Worm (Caenorhabditis elegans) whole organism, L1 larva: Measurements from ENCODE around the gene ragc-1.

Source experiments
- C04F5.9 ChIP-seq: sonication (generic microtip); optimal IDR thresholded peaks from 2 replicates; lab custom pipeline; 2016; ENCODE audit warnings: missing genetic modification characterization, missing compliant biosample characterization
- C16A3.4 ChIP-seq: fragments of 150-350 bp; optimal IDR thresholded peaks from 2 replicates; lab custom pipeline; 2014; ENCODE audit warnings: missing biosample characterization, missing genetic modification characterization
- Y116A8C.19 ChIP-seq: sonication (generic microtip); optimal IDR thresholded peaks from 2 replicates; lab custom pipeline; 2016; ENCODE audit warnings: missing compliant biosample characterization, missing genetic modification characterization, borderline replicate concordance
- alr-1 ChIP-seq: fragments of 200-800 bp; sonication (Bioruptor generic); optimal IDR thresholded peaks from 2 replicates; lab custom pipeline; 2018; ENCODE audit warnings: borderline replicate concordance, mild to moderate bottlenecking, missing genetic modification characterization, missing compliant biosample characterization
- aly-2 ChIP-seq: fragments of 150-350 bp; optimal IDR thresholded peaks from 2 replicates; lab custom pipeline; 2014; ENCODE audit warnings: missing biosample characterization, missing genetic modification characterization
- ceh-82 ChIP-seq, 3 experiments: fragments of 150-350 bp in 1 of 3; sonication (generic microtip) in 2 of 3; optimal IDR thresholded peaks; 2 replicates each; lab custom pipeline; 2014 to 2017; ENCODE audit warnings: missing biosample characterization in 3 of 3, missing genetic modification characterization in 3 of 3
- ceh-90 ChIP-seq: sonication (generic microtip); optimal IDR thresholded peaks from 2 replicates; lab custom pipeline; 2016; ENCODE audit warnings: missing genetic modification characterization, missing compliant biosample characterization
- ces-1 ChIP-seq: fragments of 150-350 bp; optimal IDR thresholded peaks from 2 replicates; lab custom pipeline; 2014; ENCODE audit warnings: missing biosample characterization, missing genetic modification reagents, missing genetic modification characterization
- dpl-1 ChIP-seq, 3 experiments: fragments of 150-350 bp in 2 of 3; sonication (generic microtip) in 1 of 3; optimal IDR thresholded peaks; 2 replicates each; lab custom pipeline; 2014 to 2017; ENCODE audit warnings: missing biosample characterization in 3 of 3, missing genetic modification characterization in 3 of 3, missing genetic modification reagents in 3 of 3
- efl-1 ChIP-seq, 4 experiments: fragments of 150-350 bp; optimal IDR thresholded peaks in 3 of 4; peaks in 1 of 4; 1 replicate in 1 of 4; 2 replicates in 3 of 4; lab custom pipeline; 2014; ENCODE audit warnings: missing biosample characterization in 2 of 4, missing genetic modification characterization in 2 of 4, missing genetic modification reagents in 2 of 4
- efl-3 ChIP-seq: fragments of 200-800 bp; sonication (Bioruptor generic); optimal IDR thresholded peaks from 2 replicates; lab custom pipeline; 2018; ENCODE audit warnings: mild to moderate bottlenecking, missing genetic modification characterization, missing compliant biosample characterization
- egl-13 ChIP-seq: sonication (generic microtip); optimal IDR thresholded peaks from 2 replicates; lab custom pipeline; 2016; ENCODE audit warnings: missing genotype, missing genetic modification reagents, missing genetic modification characterization, missing compliant biosample characterization
- egl-27 ChIP-seq, 2 experiments: fragments of 150-350 bp in 1 of 2; sonication (generic microtip); optimal IDR thresholded peaks; 3 replicates each; lab custom pipeline; 2017 to 2018; ENCODE audit warnings: missing biosample characterization in 2 of 2, missing genetic modification characterization in 2 of 2, missing genetic modification reagents in 2 of 2
- elt-2 ChIP-seq: sonication (generic microtip); optimal IDR thresholded peaks from 2 replicates; lab custom pipeline; 2016; ENCODE audit warnings: missing genetic modification characterization, mild to moderate bottlenecking, inconsistent platforms, missing compliant biosample characterization, missing genetic modification reagents
- ets-5 ChIP-seq: fragments of 200-800 bp; sonication (Bioruptor generic); IDR thresholded peaks from 2 replicates; pipeline ENCODE4 v1.3.6; 2022; ENCODE audit warnings: missing genetic modification characterization, missing compliant biosample characterization
- fkh-10 ChIP-seq: sonication (generic microtip); optimal IDR thresholded peaks from 2 replicates; lab custom pipeline; 2017; ENCODE audit warnings: missing biosample characterization, missing genetic modification reagents, missing genetic modification characterization
- fkh-4 ChIP-seq: sonication (generic microtip); optimal IDR thresholded peaks from 2 replicates; lab custom pipeline; 2016; ENCODE audit warnings: missing compliant biosample characterization, missing genetic modification characterization, borderline replicate concordance
- fkh-8 ChIP-seq: sonication (generic microtip); optimal IDR thresholded peaks from 2 replicates; lab custom pipeline; 2016; ENCODE audit warnings: mild to moderate bottlenecking, missing genetic modification characterization, missing compliant biosample characterization
- fos-1 ChIP-seq: fragments of 150-350 bp; optimal IDR thresholded peaks from 2 replicates; lab custom pipeline; 2014; ENCODE audit warnings: missing biosample characterization, missing genetic modification characterization
- grh-1 ChIP-seq: fragments of 200-800 bp; sonication (Bioruptor generic); IDR thresholded peaks from 2 replicates; pipeline ENCODE4 v1.3.6; 2022; ENCODE audit warnings: missing genetic modification reagents, missing genetic modification characterization, missing compliant biosample characterization
- hlh-17 ChIP-seq: fragments of 200-800 bp; sonication (Bioruptor generic); optimal IDR thresholded peaks from 2 replicates; lab custom pipeline; 2018; ENCODE audit warnings: missing genetic modification characterization, mild to moderate bottlenecking, missing compliant biosample characterization, moderate library complexity, borderline replicate concordance
- irx-1 ChIP-seq: sonication (generic microtip); optimal IDR thresholded peaks from 2 replicates; lab custom pipeline; 2016; ENCODE audit warnings: missing genetic modification characterization, missing compliant biosample characterization
- lin-13 ChIP-seq: fragments of 150-350 bp; optimal IDR thresholded peaks from 2 replicates; lab custom pipeline; 2014; ENCODE audit warnings: missing biosample characterization, missing genetic modification reagents, missing genetic modification characterization
- lin-14 ChIP-seq: fragments of 200-800 bp; sonication (Bioruptor generic); optimal IDR thresholded peaks from 2 replicates; lab custom pipeline; 2018; ENCODE audit warnings: mild to moderate bottlenecking, missing genetic modification characterization, moderate library complexity, missing compliant biosample characterization
- lin-15B ChIP-seq: fragments of 150-350 bp; sonication (generic microtip); optimal IDR thresholded peaks from 3 replicates; lab custom pipeline; 2014; ENCODE audit warnings: missing biosample characterization, missing genetic modification characterization
- lin-39 ChIP-seq: fragments of 150-350 bp; optimal IDR thresholded peaks from 2 replicates; lab custom pipeline; 2014; ENCODE audit warnings: missing biosample characterization, missing genetic modification reagents, missing genetic modification characterization
- lir-3 ChIP-seq: sonication (generic microtip); optimal IDR thresholded peaks from 2 replicates; lab custom pipeline; 2016; ENCODE audit warnings: mild to moderate bottlenecking, missing genetic modification characterization, moderate library complexity, missing compliant biosample characterization; ENCODE audit not compliant: poor library complexity
- mdl-1 ChIP-seq, 2 experiments: fragments of 150-350 bp; optimal IDR thresholded peaks; 2 replicates each; lab custom pipeline; 2014 to 2017; ENCODE audit warnings: missing biosample characterization in 2 of 2, missing genetic modification characterization in 2 of 2, inconsistent platforms in 1 of 2
- mef-2 ChIP-seq: fragments of 150-350 bp; optimal IDR thresholded peaks from 2 replicates; lab custom pipeline; 2014; ENCODE audit warnings: missing biosample characterization, missing genetic modification characterization
- mep-1 ChIP-seq: fragments of 150-350 bp; optimal IDR thresholded peaks from 2 replicates; lab custom pipeline; 2014; ENCODE audit warnings: missing biosample characterization, missing genetic modification characterization
- nhr-12 ChIP-seq: sonication (generic microtip); optimal IDR thresholded peaks from 2 replicates; lab custom pipeline; 2017; ENCODE audit warnings: missing biosample characterization, missing genetic modification characterization
- nhr-20 ChIP-seq: sonication (generic microtip); optimal IDR thresholded peaks from 2 replicates; lab custom pipeline; 2016; ENCODE audit warnings: mild to moderate bottlenecking, missing genetic modification characterization, missing compliant biosample characterization
- nhr-237 ChIP-seq: fragments of 150-350 bp; optimal IDR thresholded peaks from 2 replicates; lab custom pipeline; 2014; ENCODE audit warnings: missing biosample characterization, missing genetic modification characterization
- nhr-47 ChIP-seq: sonication (generic microtip); optimal IDR thresholded peaks from 2 replicates; lab custom pipeline; 2016; ENCODE audit warnings: mild to moderate bottlenecking, missing genetic modification characterization, moderate library complexity, missing compliant biosample characterization
- nhr-71 ChIP-seq: sonication (generic microtip); optimal IDR thresholded peaks from 2 replicates; lab custom pipeline; 2016; ENCODE audit warnings: mild to moderate bottlenecking, missing genetic modification characterization, moderate library complexity, missing compliant biosample characterization
- nhr-77 ChIP-seq: fragments of 150-350 bp; optimal IDR thresholded peaks from 2 replicates; lab custom pipeline; 2014; ENCODE audit warnings: missing biosample characterization, missing genetic modification characterization
- nhr-84 ChIP-seq: sonication (generic microtip); optimal IDR thresholded peaks from 2 replicates; lab custom pipeline; 2017; ENCODE audit warnings: missing biosample characterization, missing genetic modification characterization
- nhr-85 ChIP-seq: sonication (generic microtip); peaks from one replicate; lab custom pipeline; 2016; ENCODE audit warnings: missing genetic modification characterization, inconsistent platforms, missing compliant biosample characterization
- pax-3 ChIP-seq: fragments of 200-800 bp; sonication (Bioruptor generic); optimal IDR thresholded peaks from 2 replicates; lab custom pipeline; 2018; ENCODE audit warnings: mild to moderate bottlenecking, missing genetic modification characterization, moderate library complexity, missing compliant biosample characterization
- pqm-1 ChIP-seq: sonication (generic microtip); optimal IDR thresholded peaks from 3 replicates; lab custom pipeline; 2017; ENCODE audit warnings: missing biosample characterization, missing genetic modification characterization
- snu-23 ChIP-seq: sonication (generic microtip); optimal IDR thresholded peaks from 2 replicates; lab custom pipeline; 2016; ENCODE audit warnings: missing genetic modification characterization, missing compliant biosample characterization
- sox-4 ChIP-seq: sonication (generic microtip); optimal IDR thresholded peaks from 2 replicates; lab custom pipeline; 2016; ENCODE audit warnings: missing genetic modification characterization, missing compliant biosample characterization
- tlp-1 ChIP-seq: fragments of 150-350 bp; optimal IDR thresholded peaks from 2 replicates; lab custom pipeline; 2014; ENCODE audit warnings: missing biosample characterization, missing genetic modification characterization
- unc-130 ChIP-seq: fragments of 150-350 bp; optimal IDR thresholded peaks from 2 replicates; lab custom pipeline; 2017; ENCODE audit warnings: missing biosample characterization, missing genetic modification characterization, inconsistent platforms
- ztf-11 ChIP-seq, 2 experiments: sonication (generic microtip); optimal IDR thresholded peaks; 2 replicates each; lab custom pipeline; 2016 to 2017; ENCODE audit warnings: missing genetic modification characterization in 2 of 2, missing biosample characterization in 1 of 2, missing compliant biosample characterization in 1 of 2
- ztf-4 ChIP-seq: fragments of 150-350 bp; optimal IDR thresholded peaks from 2 replicates; lab custom pipeline; 2014; ENCODE audit warnings: missing biosample characterization, missing genetic modification characterization

ragc-1 gene

DNA sequence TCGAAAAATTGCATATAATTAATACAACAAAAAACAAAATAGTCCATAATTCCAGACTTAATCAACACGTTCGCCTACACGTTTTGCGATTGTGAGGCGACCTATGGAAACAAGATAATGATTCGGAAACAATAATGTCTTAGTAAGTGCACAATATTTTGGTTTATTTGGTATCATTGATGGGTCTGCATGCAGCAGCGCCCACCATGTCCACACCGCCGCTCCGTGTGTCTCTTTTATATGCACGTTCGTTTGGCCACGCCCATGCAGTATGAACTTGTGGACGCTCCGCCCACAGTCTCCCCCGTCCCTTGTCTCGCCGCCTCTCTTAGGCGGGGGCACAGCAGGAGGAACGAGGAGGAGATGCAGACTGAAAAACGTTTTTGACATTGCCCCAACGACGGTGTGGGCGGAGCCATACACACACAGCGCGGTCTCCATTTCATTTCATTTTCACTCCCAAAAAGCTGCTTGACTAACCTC, 10.5 kb downstream of the ragc-1 start, which contains the start of gene mig-38 (continued):
- TF ChIP-seq efl-1 (optimal IDR thresholded peaks at IDR 0.05; lab: Kevin White, UChicago), result peak in 1 of 2 experiments; percentile 24
- TF ChIP-seq efl-1 (GFP tag; optimal IDR thresholded peaks at IDR 0.05 in 1 of 2; lab: Kevin White, UChicago), result no peak
- TF ChIP-seq ztf-11 (tag; optimal IDR thresholded peaks at IDR 0.05; lab: Kevin White, UChicago), result peak in 1 of 2 experiments; percentile 14
- TF ChIP-seq, all 84 proteins: peak for 36

DNA sequence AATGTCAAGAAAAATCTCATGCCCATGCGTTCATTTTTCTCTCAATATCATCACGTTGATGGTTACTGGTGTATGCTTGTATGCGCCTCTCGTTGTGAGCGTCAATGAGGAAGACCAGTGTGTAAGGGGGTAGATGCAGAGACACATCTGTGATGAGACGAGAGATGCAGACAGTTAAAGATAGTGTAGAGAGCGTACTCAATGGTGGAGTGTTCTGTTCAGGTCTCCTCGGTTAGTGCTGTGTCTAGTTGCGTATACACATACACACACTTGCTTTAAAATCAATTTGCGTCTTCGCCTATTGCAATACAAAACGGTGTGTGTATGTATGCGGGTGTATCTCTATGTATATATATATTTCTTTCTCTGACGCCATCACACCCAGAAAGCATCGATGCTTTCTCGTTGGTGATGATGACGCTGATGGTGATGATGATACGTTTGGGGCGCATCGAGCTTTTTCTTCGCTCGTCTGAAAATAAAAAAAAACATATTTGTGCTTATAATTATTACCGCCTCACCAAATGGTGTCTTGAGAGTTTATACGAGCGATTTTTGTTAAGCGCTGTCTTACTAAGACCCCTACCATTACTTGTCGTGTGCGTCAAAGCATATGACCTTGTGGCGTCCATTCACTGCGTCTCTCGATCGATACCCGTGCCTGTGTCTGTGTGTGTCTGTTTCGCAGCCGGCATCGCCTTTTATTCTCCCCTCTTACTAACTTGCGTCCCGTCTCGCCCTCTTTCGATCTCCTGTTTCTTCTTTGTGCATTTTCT, 11.1 kb downstream of the ragc-1 start, which contains the start of gene F40F11.3:
Gene F40F11.3 (minus strand): TSS at position 589 of the 776 bp plus-strand sequence.
- TF ChIP-seq lin-15B (tag; lab: Kevin White, UChicago) (peak; percentile 23), nhr-237 (tag; lab: Kevin White, UChicago) (peak; percentile 85), ces-1 (GFP tag; lab: Kevin White, UChicago) (peak; percentile 37), grh-1 (peak; percentile 46), nhr-85 (tag; lab: Kevin White, UChicago) (peak; percentile 94), nhr-84 (no peak), dpl-1 (GFP tag; optimal IDR thresholded peaks at IDR 0.05; lab: Kevin White, UChicago) (peak; percentile 51 to 60 (median 57)), mep-1 (tag; lab: Kevin White, UChicago) (peak; percentile 86), C04F5.9 (tag; lab: Kevin White, UChicago) (peak; percentile 61), mdl-1 (tag; optimal IDR thresholded peaks at IDR 0.05; lab: Kevin White, UChicago) (peak in 1 of 2 experiments; percentile 92), lir-3 (tag; lab: Kevin White, UChicago) (peak; percentile 83), ceh-82 (tag; optimal IDR thresholded peaks at IDR 0.05; lab: Kevin White, UChicago) (peak; percentile 65 to 91 (median 78)), lin-13 (GFP tag; lab: Kevin White, UChicago) (peak; percentile 68), tlp-1 (tag; lab: Kevin White, UChicago) (no peak), lin-14 (peak; percentile 97), nhr-71 (tag; lab: Kevin White, UChicago) (peak; percentile 92), hlh-17 (GFP tag; lab: Kevin White, UChicago) (no peak), sox-4 (peak; percentile 66), nhr-47 (peak; percentile 87), pax-3 (peak; percentile 73), mef-2 (peak; percentile 6), ztf-4 (tag; lab: Kevin White, UChicago) (peak; percentile 96), aly-2 (tag; lab: Kevin White, UChicago) (peak; percentile 56), pqm-1 (peak; percentile 33), alr-1 (tag; lab: Kevin White, UChicago) (no peak), egl-13 (peak; percentile 83), fkh-8 (peak; percentile 86), snu-23 (GFP tag; lab: Kevin White, UChicago) (peak; percentile 96), elt-2 (peak; percentile 49), ceh-90 (tag; lab: Kevin White, UChicago) (no peak), efl-3 (GFP tag; lab: Kevin White, UChicago) (no peak), ets-5 (GFP tag; lab: Robert Waterston, UW) (no peak), ztf-11 (tag; optimal IDR thresholded peaks at IDR 0.05; lab: Kevin White, UChicago) (peak in 1 of 2 experiments; percentile 67), C16A3.4 (tag; lab: Kevin White, UChicago) (peak; percentile 89), nhr-77 (tag; lab: Kevin White, UChicago) (peak; percentile 78), Y116A8C.19 (tag; lab: Kevin White, UChicago) (no peak), efl-1 (optimal IDR thresholded peaks at IDR 0.05; lab: Kevin White, UChicago) (peak; percentile 83 to 93), efl-1 (GFP tag; optimal IDR thresholded peaks at IDR 0.05 in 1 of 2; lab: Kevin White, UChicago) (peak; percentile 45 to 97), fkh-4 (peak; percentile 50), irx-1 (tag; lab: Kevin White, UChicago) (peak; percentile 34), nhr-20 (tag; lab: Kevin White, UChicago) (peak; percentile 84), unc-130 (tag; lab: Kevin White, UChicago) (peak; percentile 89), fos-1 (tag; lab: Kevin White, UChicago) (peak; percentile 86), lin-39 (tag; lab: Kevin White, UChicago) (peak; percentile 25), egl-27 (tag; optimal IDR thresholded peaks at IDR 0.05; lab: Kevin White, UChicago) (peak in 1 of 2 experiments; percentile 75), nhr-12 (tag; lab: Kevin White, UChicago) (no peak), fkh-10 (GFP tag; lab: Kevin White, UChicago) (peak; percentile 87)
